Worm (Caenorhabditis elegans): Measurements from ENCODE around the gene F13A7.12.

DNA sequence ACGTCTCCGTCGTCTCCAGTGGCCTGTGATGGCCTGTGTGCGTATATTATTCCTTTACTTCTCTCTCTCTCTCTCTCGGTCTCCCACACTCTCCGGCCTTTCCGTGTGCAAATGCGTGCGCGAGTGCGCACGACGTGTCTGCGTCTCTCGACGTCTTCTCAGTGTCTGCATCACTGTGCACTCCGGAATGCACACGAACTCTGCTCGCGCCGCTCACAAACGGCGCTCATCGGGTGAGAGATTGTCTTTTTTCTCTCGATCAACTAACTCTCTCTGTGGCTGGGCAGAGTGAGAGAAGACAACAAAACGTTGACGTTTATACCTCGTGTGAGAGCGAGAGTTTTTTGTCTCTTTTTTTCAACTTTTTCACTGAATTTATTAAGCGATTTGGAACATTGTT, 39.9 kb upstream of the F13A7.12 start:
- peak; percentile 80 for TF ChIP-seq egl-27 (tag; optimal IDR thresholded peaks at IDR 0.05)
- TF ChIP-seq C34F6.9 (tag; optimal IDR thresholded peaks at IDR 0.05): peak; percentile 95
- TF ChIP-seq elt-3 (tag; optimal IDR thresholded peaks at IDR 0.05): no peak
- no peak for TF ChIP-seq nhr-12 (tag; optimal IDR thresholded peaks at IDR 0.05)
- TF ChIP-seq dmd-4 (tag; optimal IDR thresholded peaks at IDR 0.05): no peak
- no peak for TF ChIP-seq nhr-11 (tag; optimal IDR thresholded peaks at IDR 0.05)

Data from whole organism, L2 larva.